Worm (Caenorhabditis elegans): ENCODE data around the gene T12D8.10.

The T12D8.10 gene

ce11 chrIII:13615530-13615929 lies 26.6 kb downstream of the T12D8.10 start:
- TF ChIP-seq zip-8 (tag; optimal IDR thresholded peaks at IDR 0.05) = no peak

- TF ChIP-seq nhr-28 (tag; optimal IDR thresholded peaks at IDR 0.05) (no peak), lin-32 (GFP tag; optimal IDR thresholded peaks at IDR 0.05) (no peak), unc-120 (tag; optimal IDR thresholded peaks at IDR 0.05; ENCODE audit: poor library complexity, severe bottlenecking) (no peak), sptf-1 (tag; optimal IDR thresholded peaks at IDR 0.05) (no peak), mab-5 (tag; optimal IDR thresholded peaks at IDR 0.05) (no peak), lin-13 (tag; optimal IDR thresholded peaks at IDR 0.05) (no peak), ceh-43 (GFP tag; optimal IDR thresholded peaks at IDR 0.05) (no peak), unc-62 (GFP tag; optimal IDR thresholded peaks at IDR 0.05) (no peak), elt-3 (tag; optimal IDR thresholded peaks at IDR 0.05) (no peak), lsy-2 (tag; optimal IDR thresholded peaks at IDR 0.05) (no peak), hlh-1 (tag; optimal IDR thresholded peaks at IDR 0.05) (no peak), ceh-83 (GFP tag; optimal IDR thresholded peaks at IDR 0.05) (no peak), ceh-39 (tag; optimal IDR thresholded peaks at IDR 0.05) (no peak), nhr-237 (tag; optimal IDR thresholded peaks at IDR 0.05) (no peak), cnd-1 (tag; optimal IDR thresholded peaks at IDR 0.05) (no peak), ztf-11 (tag; optimal IDR thresholded peaks at IDR 0.05) (no peak), snpc-4 (tag; optimal IDR thresholded peaks at IDR 0.05) (no peak), M03D4.4 (tag; optimal IDR thresholded peaks at IDR 0.05) (no peak), drap-1 (GFP tag; optimal IDR thresholded peaks at IDR 0.05) (no peak)
Observed at ce11 chrIII:13614751-13615150, 27.4 kb downstream of the T12D8.10 start.

ce11 chrIII:13614206-13614605 lies 27.9 kb downstream of the T12D8.10 start:
- TF ChIP-seq ceh-39 (tag; optimal IDR thresholded peaks at IDR 0.05) (no peak), flh-1 (GFP tag; optimal IDR thresholded peaks at IDR 0.05) (no peak)

- no peak for TF ChIP-seq tbx-8 (GFP tag; optimal IDR thresholded peaks at IDR 0.05)
- TF ChIP-seq sptf-1 (tag; optimal IDR thresholded peaks at IDR 0.05) = no peak
- TF ChIP-seq ceh-43 (GFP tag; optimal IDR thresholded peaks at IDR 0.05) = no peak
- no peak for TF ChIP-seq bed-3 (GFP tag; optimal IDR thresholded peaks at IDR 0.05)
Observed at ce11 chrIII:13607833-13608232, 34.3 kb downstream of the T12D8.10 start, which contains the start of gene shpk-1. Gene shpk-1, plus strand, starts transcription at chrIII:13608020.

ce11 chrIII:13606865-13607264 lies 35.3 kb downstream of the T12D8.10 start:
- TF ChIP-seq sem-2 (GFP tag; optimal IDR thresholded peaks at IDR 0.05) (no peak), ham-2 (GFP tag; optimal IDR thresholded peaks at IDR 0.05) (no peak), zip-8 (tag; optimal IDR thresholded peaks at IDR 0.05) (no peak), snpc-4 (tag; optimal IDR thresholded peaks at IDR 0.05) (no peak)

- no peak for TF ChIP-seq blmp-1 (tag; optimal IDR thresholded peaks at IDR 0.05)
- TF ChIP-seq bed-3 (GFP tag; optimal IDR thresholded peaks at IDR 0.05) = no peak
- TF ChIP-seq flh-1 (GFP tag; optimal IDR thresholded peaks at IDR 0.05) = no peak
- TF ChIP-seq elt-3 (tag; optimal IDR thresholded peaks at IDR 0.05) = no peak
- TF ChIP-seq ham-2 (GFP tag; optimal IDR thresholded peaks at IDR 0.05) = no peak
- TF ChIP-seq hlh-1 (tag; optimal IDR thresholded peaks at IDR 0.05) = no peak
- no peak for TF ChIP-seq nhr-2 (tag; optimal IDR thresholded peaks at IDR 0.05)
- no peak for TF ChIP-seq lin-13 (tag; optimal IDR thresholded peaks at IDR 0.05)
- no peak for TF ChIP-seq unc-62 (GFP tag; optimal IDR thresholded peaks at IDR 0.05)
- no peak for TF ChIP-seq snpc-4 (tag; optimal IDR thresholded peaks at IDR 0.05)
- TF ChIP-seq zip-8 (tag; optimal IDR thresholded peaks at IDR 0.05) = no peak
Observed at ce11 chrIII:13606016-13606530, 36.1 kb downstream of the T12D8.10 start, which contains the start of gene act-5. Gene act-5, minus strand, starts transcription at chrIII:13606066.

- TF ChIP-seq lin-32 (GFP tag; optimal IDR thresholded peaks at IDR 0.05) = no peak
Observed at ce11 chrIII:13604834-13605233, 37.3 kb downstream of the T12D8.10 start.

ce11 chrIII:13600254-13600653 lies 41.9 kb downstream of the T12D8.10 start:
- TF ChIP-seq ztf-11 (tag; optimal IDR thresholded peaks at IDR 0.05) = no peak
- TF ChIP-seq lin-32 (GFP tag; optimal IDR thresholded peaks at IDR 0.05) = no peak
- no peak for TF ChIP-seq ceh-83 (GFP tag; optimal IDR thresholded peaks at IDR 0.05)
- no peak for TF ChIP-seq lin-13 (tag; optimal IDR thresholded peaks at IDR 0.05)
- no peak for TF ChIP-seq unc-39 (tag; optimal IDR thresholded peaks at IDR 0.05)
- no peak for TF ChIP-seq nhr-28 (tag; optimal IDR thresholded peaks at IDR 0.05)
- TF ChIP-seq tbx-8 (GFP tag; optimal IDR thresholded peaks at IDR 0.05) = no peak
- no peak for TF ChIP-seq unc-120 (tag; optimal IDR thresholded peaks at IDR 0.05; ENCODE audit: poor library complexity, severe bottlenecking)
- no peak for TF ChIP-seq sem-2 (GFP tag; optimal IDR thresholded peaks at IDR 0.05)
- no peak for TF ChIP-seq hlh-1 (tag; optimal IDR thresholded peaks at IDR 0.05)
- TF ChIP-seq nhr-237 (tag; optimal IDR thresholded peaks at IDR 0.05) = no peak
- TF ChIP-seq M03D4.4 (tag; optimal IDR thresholded peaks at IDR 0.05) = no peak
- no peak for TF ChIP-seq elt-3 (tag; optimal IDR thresholded peaks at IDR 0.05)
- no peak for TF ChIP-seq ces-1 (GFP tag; optimal IDR thresholded peaks at IDR 0.05)
- TF ChIP-seq flh-1 (GFP tag; optimal IDR thresholded peaks at IDR 0.05) = no peak
- no peak for TF ChIP-seq mep-1 (tag; optimal IDR thresholded peaks at IDR 0.05)

Measured in whole organism, mixed stage, embryonic.